5 fruit fly cellular contexts compared by ENCODE assay signal in the genomic region with DNA sequence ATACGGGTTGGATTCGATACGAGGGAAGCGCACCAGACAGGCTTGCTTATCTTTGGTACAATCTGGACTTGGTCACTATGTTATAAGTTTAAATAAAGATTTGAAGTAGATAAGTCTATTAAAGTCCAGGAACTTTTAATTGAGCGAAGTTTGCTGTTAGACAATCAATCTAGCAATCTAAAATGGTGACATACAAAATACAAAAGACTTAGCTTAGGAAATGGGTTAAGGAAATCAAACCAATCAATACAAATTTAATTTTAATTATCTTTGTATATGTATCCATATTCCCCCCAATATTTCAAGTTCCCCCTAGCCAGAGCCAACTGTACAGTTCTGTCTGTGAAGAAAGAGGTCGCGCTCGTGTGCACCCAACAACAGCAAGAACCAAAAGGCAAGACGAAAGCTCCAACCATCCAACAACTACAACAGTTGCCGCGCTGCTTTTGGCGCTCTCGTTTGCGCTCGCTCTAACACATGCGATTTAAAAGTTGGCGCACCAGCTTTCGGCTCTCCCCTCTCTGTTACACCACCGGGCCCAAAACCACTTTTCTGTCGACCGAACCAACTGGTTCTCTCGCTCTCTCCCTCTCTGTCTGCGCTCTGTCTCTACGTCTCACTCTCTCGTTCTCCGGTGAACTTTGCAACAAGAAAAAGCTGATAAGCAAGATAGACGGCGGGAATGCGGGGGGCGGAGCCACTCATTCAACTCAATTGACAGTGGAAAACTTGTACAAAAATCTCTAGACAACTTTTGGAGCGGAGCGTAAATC.
TF ChIP-seq lines count a peak whose summit lies in the region.

No protein-coding gene starts in this region.

TF ChIP-seq in whole organism, adult, 20 proteins besides CTCF, POLR2A, EP300 and RAD21 (continued from another document):
- TF ChIP-seq tj (GFP tag; optimal IDR thresholded peaks at IDR 0.05; lab: Kevin White, UChicago) (peak; percentile 55), kay (GFP tag; lab: Kevin White, UChicago; ENCODE audit: borderline replicate concordance) (peak; percentile 93), bab1 (GFP tag; optimal IDR thresholded peaks at IDR 0.05; lab: Kevin White, UChicago) (peak; percentile 44), CG5204 (GFP tag; optimal IDR thresholded peaks at IDR 0.05; lab: Kevin White, UChicago) (peak; percentile 93), CG12768 (GFP tag; optimal IDR thresholded peaks at IDR 0.05; lab: Kevin White, UChicago) (peak; percentile 85)

TF ChIP-seq in whole organism, embryonic, 481 proteins besides CTCF, POLR2A, EP300 and RAD21 (continued from another document and continues in another):
- TF ChIP-seq oc (tag; optimal IDR thresholded peaks at IDR 0.05; lab: Kevin White, UChicago) = peak; percentile 0
- TF ChIP-seq CHES-1-like (GFP tag; optimal IDR thresholded peaks at IDR 0.05; lab: Kevin White, UChicago) = no peak
- TF ChIP-seq Elba2 (GFP tag; optimal IDR thresholded peaks at IDR 0.05; lab: Kevin White, UChicago) = no peak
- TF ChIP-seq Hr3 (GFP tag; optimal IDR thresholded peaks at IDR 0.05; lab: Kevin White, UChicago) = peak; percentile 86
- peak; percentile 65 for TF ChIP-seq CG13624 (GFP tag; optimal IDR thresholded peaks at IDR 0.05; lab: Kevin White, UChicago)
- TF ChIP-seq peb (GFP tag; IDR thresholded peaks at IDR 0.05; lab: Robert Waterston, UW) = no peak; the same call in 1 of the 2 replicates
- peak; percentile 47; the same call in 1 of the 2 replicates for TF ChIP-seq CG13287 (GFP tag; IDR thresholded peaks at IDR 0.05; lab: Robert Waterston, UW; ENCODE audit: partially characterized antibody)
- TF ChIP-seq trem (tag; optimal IDR thresholded peaks at IDR 0.05; lab: Kevin White, UChicago) = peak; percentile 38
- no peak for TF ChIP-seq CG7745 (tag; optimal IDR thresholded peaks at IDR 0.05; lab: Kevin White, UChicago)
- TF ChIP-seq CG7372 (GFP tag; IDR thresholded peaks at IDR 0.05; lab: Robert Waterston, UW) = peak; percentile 86
- TF ChIP-seq Ptx1 (GFP tag; IDR thresholded peaks at IDR 0.05; lab: Robert Waterston, UW) = peak; percentile 90
- no peak for TF ChIP-seq Spps (tag; optimal IDR thresholded peaks at IDR 0.05; lab: Kevin White, UChicago)
- TF ChIP-seq CG12744 (GFP tag; optimal IDR thresholded peaks at IDR 0.05; lab: Kevin White, UChicago) = peak; percentile 75
- peak; percentile 63 for TF ChIP-seq cg (GFP tag; optimal IDR thresholded peaks at IDR 0.05; lab: Kevin White, UChicago)
- TF ChIP-seq CG33213 (GFP tag; optimal IDR thresholded peaks at IDR 0.05; lab: Kevin White, UChicago) = peak; percentile 39
- TF ChIP-seq tna (GFP tag; IDR thresholded peaks at IDR 0.05; lab: Robert Waterston, UW; ENCODE audit: partially characterized antibody) = no peak
- peak; percentile 87 for TF ChIP-seq Adf1 (GFP tag; IDR thresholded peaks at IDR 0.05; lab: Robert Waterston, UW)
- peak; percentile 30 for TF ChIP-seq Ravus (GFP tag; IDR thresholded peaks at IDR 0.05; lab: Robert Waterston, UW)
- TF ChIP-seq CG11398 (GFP tag; optimal IDR thresholded peaks at IDR 0.05; lab: Kevin White, UChicago) = no peak
- TF ChIP-seq CG16863 (GFP tag; optimal IDR thresholded peaks at IDR 0.05; lab: Kevin White, UChicago) = peak; percentile 62
- TF ChIP-seq esg (GFP tag; conservative IDR thresholded peaks at IDR 0.05; lab: Robert Waterston, UW) = peak; percentile 79
- TF ChIP-seq CG4617 (GFP tag; optimal IDR thresholded peaks at IDR 0.05; lab: Kevin White, UChicago; ENCODE audit: borderline replicate concordance) = peak; percentile 26
- TF ChIP-seq CG4424 (GFP tag; optimal IDR thresholded peaks at IDR 0.05; lab: Kevin White, UChicago) = peak; percentile 85
- peak; percentile 95 for TF ChIP-seq CG18599 (GFP tag; optimal IDR thresholded peaks at IDR 0.05; lab: Kevin White, UChicago)
- no peak for TF ChIP-seq CG14965 (GFP tag; optimal IDR thresholded peaks at IDR 0.05; lab: Kevin White, UChicago; ENCODE audit: borderline replicate concordance)
- peak; percentile 78 for TF ChIP-seq ttk (GFP tag; IDR thresholded peaks at IDR 0.05; lab: Robert Waterston, UW)
- TF ChIP-seq CG2199 (GFP tag; IDR thresholded peaks at IDR 0.05; lab: Robert Waterston, UW) = no peak
- TF ChIP-seq lbe (GFP tag; optimal IDR thresholded peaks at IDR 0.05; lab: Kevin White, UChicago) = no peak

TF ChIP-seq in whole organism, prepupa, 60 proteins besides CTCF, POLR2A, EP300 and RAD21 (continued from another document and continues in another):
- peak; percentile 89 for TF ChIP-seq fd59A (GFP tag; optimal IDR thresholded peaks at IDR 0.05; lab: Kevin White, UChicago)
- TF ChIP-seq svp (GFP tag; lab: Kevin White, UChicago) = peak; percentile 99
- peak; percentile 65 for TF ChIP-seq CG1621 (tag; optimal IDR thresholded peaks at IDR 0.05; lab: Kevin White, UChicago)
- peak; percentile 62 for TF ChIP-seq dsx (GFP tag; optimal IDR thresholded peaks at IDR 0.05; lab: Kevin White, UChicago; ENCODE audit: poor library complexity, severe bottlenecking)
- TF ChIP-seq CG4318 (GFP tag; optimal IDR thresholded peaks at IDR 0.05; lab: Kevin White, UChicago) = peak; percentile 92
- peak; percentile 84 for TF ChIP-seq net (GFP tag; optimal IDR thresholded peaks at IDR 0.05; lab: Kevin White, UChicago)
- peak; percentile 85 for TF ChIP-seq CG10669 (GFP tag; optimal IDR thresholded peaks at IDR 0.05; lab: Kevin White, UChicago)
- TF ChIP-seq esn (GFP tag; optimal IDR thresholded peaks at IDR 0.05; lab: Kevin White, UChicago) = peak; percentile 91
- TF ChIP-seq CG11294 (GFP tag; IDR thresholded peaks at IDR 0.05; lab: Robert Waterston, UW) = peak; percentile 85
- TF ChIP-seq CG7368 (GFP tag; optimal IDR thresholded peaks at IDR 0.05; lab: Kevin White, UChicago) = peak; percentile 59
- TF ChIP-seq CG11762 (GFP tag; optimal IDR thresholded peaks at IDR 0.05; lab: Kevin White, UChicago; ENCODE audit: insufficient read depth) = peak; percentile 76
- peak; percentile 98 for TF ChIP-seq Eip78C (GFP tag; lab: Kevin White, UChicago)
- peak; percentile 87 for TF ChIP-seq CG11902 (GFP tag; optimal IDR thresholded peaks at IDR 0.05; lab: Kevin White, UChicago)
- TF ChIP-seq pdm3 (GFP tag; optimal IDR thresholded peaks at IDR 0.05; lab: Kevin White, UChicago) = peak; percentile 89
- TF ChIP-seq CG6163 (GFP tag; IDR thresholded peaks at IDR 0.05; lab: Robert Waterston, UW) = peak; percentile 81
- TF ChIP-seq Hr39 (GFP tag; optimal IDR thresholded peaks at IDR 0.05; lab: Kevin White, UChicago) = peak; percentile 89
- peak; percentile 83 for TF ChIP-seq cyc (GFP tag; optimal IDR thresholded peaks at IDR 0.05; lab: Kevin White, UChicago)
- peak; percentile 76 for TF ChIP-seq CG6854 (GFP tag; optimal IDR thresholded peaks at IDR 0.05; lab: Kevin White, UChicago)
- TF ChIP-seq achi (GFP tag; optimal IDR thresholded peaks at IDR 0.05; lab: Kevin White, UChicago) = peak; percentile 90
- peak; percentile 53 for TF ChIP-seq Blimp-1 (GFP tag; optimal IDR thresholded peaks at IDR 0.05; lab: Kevin White, UChicago)
- TF ChIP-seq CG6276 (GFP tag; optimal IDR thresholded peaks at IDR 0.05; lab: Kevin White, UChicago) = peak; percentile 88
- peak; percentile 93 for TF ChIP-seq OdsH (GFP tag; optimal IDR thresholded peaks at IDR 0.05; lab: Kevin White, UChicago)
- TF ChIP-seq CG10631 (GFP tag; optimal IDR thresholded peaks at IDR 0.05; lab: Kevin White, UChicago) = peak; percentile 88
- peak; percentile 92 for TF ChIP-seq Met (GFP tag; optimal IDR thresholded peaks at IDR 0.05; lab: Kevin White, UChicago)
- peak; percentile 59 for TF ChIP-seq CG16779 (tag; optimal IDR thresholded peaks at IDR 0.05; lab: Kevin White, UChicago)
- TF ChIP-seq salr (GFP tag; optimal IDR thresholded peaks at IDR 0.05; lab: Kevin White, UChicago) = peak; percentile 52 to 91
- peak; percentile 89 for TF ChIP-seq CG8119 (GFP tag; IDR thresholded peaks at IDR 0.05; lab: Robert Waterston, UW)
- peak; percentile 84 for TF ChIP-seq CG6808 (GFP tag; optimal IDR thresholded peaks at IDR 0.05; lab: Kevin White, UChicago)
- peak; percentile 97 for TF ChIP-seq CG32006 (GFP tag; optimal IDR thresholded peaks at IDR 0.05; lab: Kevin White, UChicago)
- no peak for TF ChIP-seq Eip93F (GFP tag; optimal IDR thresholded peaks at IDR 0.05; lab: Kevin White, UChicago)

TF ChIP-seq in whole organism, pupa, 21 proteins besides CTCF, POLR2A, EP300 and RAD21 (continued from another document):
- TF ChIP-seq Ets98B (GFP tag; IDR thresholded peaks at IDR 0.05; lab: Robert Waterston, UW) (peak; percentile 59), EcR (GFP tag; optimal IDR thresholded peaks at IDR 0.05; lab: Kevin White, UChicago) (peak; percentile 93), Snoo (tag; optimal IDR thresholded peaks at IDR 0.05; lab: Kevin White, UChicago) (peak; percentile 68)

TF ChIP-seq in whole organism, wandering third instar larva, 38 proteins besides CTCF, POLR2A, EP300 and RAD21 (continued from another document):
- TF ChIP-seq Dif (GFP tag; optimal IDR thresholded peaks at IDR 0.05; lab: Kevin White, UChicago; ENCODE audit: partially characterized antibody) = peak; percentile 99
- no peak for TF ChIP-seq Hr78 (GFP tag; optimal IDR thresholded peaks at IDR 0.05; lab: Kevin White, UChicago)
- TF ChIP-seq tai (GFP tag; optimal IDR thresholded peaks at IDR 0.05; lab: Kevin White, UChicago) = peak; percentile 68
- TF ChIP-seq CG32264 (GFP tag; optimal IDR thresholded peaks at IDR 0.05; lab: Kevin White, UChicago) = peak; percentile 16
- no peak for TF ChIP-seq usp (GFP tag; optimal IDR thresholded peaks at IDR 0.05; lab: Kevin White, UChicago)
- TF ChIP-seq dl (GFP tag; optimal IDR thresholded peaks at IDR 0.05; lab: Kevin White, UChicago; ENCODE audit: insufficient read depth in 1 of 2, partially characterized antibody in 2 of 2) = peak; percentile 97 to 98
- TF ChIP-seq sage (GFP tag; optimal IDR thresholded peaks at IDR 0.05; lab: Kevin White, UChicago) = no peak
- TF ChIP-seq Vsx2 (GFP tag; optimal IDR thresholded peaks at IDR 0.05; lab: Kevin White, UChicago; ENCODE audit: partially characterized antibody) = peak; percentile 97
- TF ChIP-seq jim (GFP tag; optimal IDR thresholded peaks at IDR 0.05; lab: Kevin White, UChicago) = no peak
- peak; percentile 53 for TF ChIP-seq brk (GFP tag; optimal IDR thresholded peaks at IDR 0.05; lab: Kevin White, UChicago)
- peak; percentile 80 for TF ChIP-seq woc (GFP tag; optimal IDR thresholded peaks at IDR 0.05; lab: Kevin White, UChicago)
- TF ChIP-seq sv (GFP tag; optimal IDR thresholded peaks at IDR 0.05; lab: Kevin White, UChicago) = peak; percentile 75
- TF ChIP-seq fru (GFP tag; optimal IDR thresholded peaks at IDR 0.05; lab: Kevin White, UChicago) = peak; percentile 84
- TF ChIP-seq Rel (GFP tag; optimal IDR thresholded peaks at IDR 0.05; lab: Kevin White, UChicago) = peak; percentile 63
- peak; percentile 39 for TF ChIP-seq Rel (tag; optimal IDR thresholded peaks at IDR 0.05; lab: Kevin White, UChicago)
- no peak for TF ChIP-seq Jra (GFP tag; optimal IDR thresholded peaks at IDR 0.05; lab: Kevin White, UChicago)
- TF ChIP-seq lola (GFP tag; optimal IDR thresholded peaks at IDR 0.05; lab: Kevin White, UChicago) = peak; percentile 26
- TF ChIP-seq Mio (GFP tag; optimal IDR thresholded peaks at IDR 0.05; lab: Kevin White, UChicago) = peak; percentile 21
- TF ChIP-seq Hr83 (GFP tag; optimal IDR thresholded peaks at IDR 0.05; lab: Kevin White, UChicago; ENCODE audit: poor library complexity, severe bottlenecking) = peak; percentile 78
- TF ChIP-seq N (GFP tag; optimal IDR thresholded peaks at IDR 0.05; lab: Kevin White, UChicago) = no peak
